Worm (Caenorhabditis elegans) whole organism, L1 larva: Measurements from ENCODE around the gene F09E5.16.

Experiments used
- C16A3.4 ChIP-seq: fragments of 150-350 bp; optimal IDR thresholded peaks from 2 replicates; lab custom pipeline; 2014; ENCODE audit warnings: missing biosample characterization, missing genetic modification characterization
- C34B4.2 ChIP-seq: sonication (generic microtip); optimal IDR thresholded peaks from 2 replicates; lab custom pipeline; 2017; ENCODE audit warnings: mild to moderate bottlenecking, missing genetic modification characterization, missing compliant biosample characterization
- Y116A8C.19 ChIP-seq: sonication (generic microtip); optimal IDR thresholded peaks from 2 replicates; lab custom pipeline; 2016; ENCODE audit warnings: missing compliant biosample characterization, missing genetic modification characterization, borderline replicate concordance
- aha-1 ChIP-seq: fragments of 150-350 bp; optimal IDR thresholded peaks from 2 replicates; lab custom pipeline; 2014; ENCODE audit warnings: missing biosample characterization, missing genetic modification characterization
- alr-1 ChIP-seq: fragments of 200-800 bp; sonication (Bioruptor generic); optimal IDR thresholded peaks from 2 replicates; lab custom pipeline; 2018; ENCODE audit warnings: borderline replicate concordance, mild to moderate bottlenecking, missing genetic modification characterization, missing compliant biosample characterization
- ama-1 ChIP-seq: fragments of 150-350 bp; optimal IDR thresholded peaks from 2 replicates; lab custom pipeline; 2014
- blmp-1 ChIP-seq: fragments of 150-350 bp; optimal IDR thresholded peaks from 2 replicates; lab custom pipeline; 2014; ENCODE audit warnings: missing biosample characterization, missing genetic modification characterization
- ceh-63 ChIP-seq: fragments of 200-800 bp; sonication (Bioruptor generic); optimal IDR thresholded peaks from 2 replicates; lab custom pipeline; 2018; ENCODE audit warnings: mild to moderate bottlenecking, missing genetic modification characterization, missing compliant biosample characterization
- ceh-8 ChIP-seq: fragments of 200-800 bp; sonication (Bioruptor generic); optimal IDR thresholded peaks from 2 replicates; lab custom pipeline; 2018; ENCODE audit warnings: mild to moderate bottlenecking, missing genetic modification characterization, moderate library complexity, missing compliant biosample characterization
- ceh-82 ChIP-seq, 3 experiments: fragments of 150-350 bp in 1 of 3; sonication (generic microtip) in 2 of 3; optimal IDR thresholded peaks; 2 replicates each; lab custom pipeline; 2014 to 2017; ENCODE audit warnings: missing biosample characterization in 3 of 3, missing genetic modification characterization in 3 of 3
- ceh-88 ChIP-seq: fragments of 200-800 bp; sonication (Bioruptor generic); IDR thresholded peaks from 2 replicates; pipeline ENCODE4 v1.3.6; 2022; ENCODE audit warnings: missing genetic modification characterization, missing compliant biosample characterization
- ceh-90 ChIP-seq: sonication (generic microtip); optimal IDR thresholded peaks from 2 replicates; lab custom pipeline; 2016; ENCODE audit warnings: missing genetic modification characterization, missing compliant biosample characterization
- ces-1 ChIP-seq: fragments of 150-350 bp; optimal IDR thresholded peaks from 2 replicates; lab custom pipeline; 2014; ENCODE audit warnings: missing biosample characterization, missing genetic modification reagents, missing genetic modification characterization
- efl-1 ChIP-seq, 4 experiments: fragments of 150-350 bp; optimal IDR thresholded peaks in 3 of 4; peaks in 1 of 4; 1 replicate in 1 of 4; 2 replicates in 3 of 4; lab custom pipeline; 2014; ENCODE audit warnings: missing biosample characterization in 2 of 4, missing genetic modification characterization in 2 of 4, missing genetic modification reagents in 2 of 4
- egl-13 ChIP-seq: sonication (generic microtip); optimal IDR thresholded peaks from 2 replicates; lab custom pipeline; 2016; ENCODE audit warnings: missing genotype, missing genetic modification reagents, missing genetic modification characterization, missing compliant biosample characterization
- egl-27 ChIP-seq, 2 experiments: fragments of 150-350 bp in 1 of 2; sonication (generic microtip); optimal IDR thresholded peaks; 3 replicates each; lab custom pipeline; 2017 to 2018; ENCODE audit warnings: missing biosample characterization in 2 of 2, missing genetic modification characterization in 2 of 2, missing genetic modification reagents in 2 of 2
- elt-2 ChIP-seq: sonication (generic microtip); optimal IDR thresholded peaks from 2 replicates; lab custom pipeline; 2016; ENCODE audit warnings: missing genetic modification characterization, mild to moderate bottlenecking, inconsistent platforms, missing compliant biosample characterization, missing genetic modification reagents
- ets-5 ChIP-seq: fragments of 200-800 bp; sonication (Bioruptor generic); IDR thresholded peaks from 2 replicates; pipeline ENCODE4 v1.3.6; 2022; ENCODE audit warnings: missing genetic modification characterization, missing compliant biosample characterization
- fkh-10 ChIP-seq: sonication (generic microtip); optimal IDR thresholded peaks from 2 replicates; lab custom pipeline; 2017; ENCODE audit warnings: missing biosample characterization, missing genetic modification reagents, missing genetic modification characterization
- fkh-8 ChIP-seq: sonication (generic microtip); optimal IDR thresholded peaks from 2 replicates; lab custom pipeline; 2016; ENCODE audit warnings: mild to moderate bottlenecking, missing genetic modification characterization, missing compliant biosample characterization
- fos-1 ChIP-seq: fragments of 150-350 bp; optimal IDR thresholded peaks from 2 replicates; lab custom pipeline; 2014; ENCODE audit warnings: missing biosample characterization, missing genetic modification characterization
- hlh-17 ChIP-seq: fragments of 200-800 bp; sonication (Bioruptor generic); optimal IDR thresholded peaks from 2 replicates; lab custom pipeline; 2018; ENCODE audit warnings: missing genetic modification characterization, mild to moderate bottlenecking, missing compliant biosample characterization, moderate library complexity, borderline replicate concordance
- hpl-2 ChIP-seq: fragments of 150-350 bp; optimal IDR thresholded peaks from 2 replicates; lab custom pipeline; 2014; ENCODE audit warnings: missing biosample characterization, missing genetic modification reagents, missing genetic modification characterization
- irx-1 ChIP-seq: sonication (generic microtip); optimal IDR thresholded peaks from 2 replicates; lab custom pipeline; 2016; ENCODE audit warnings: missing genetic modification characterization, missing compliant biosample characterization
- isw-1 ChIP-seq: fragments of 200-800 bp; sonication (Bioruptor generic); IDR thresholded peaks from 2 replicates; pipeline ENCODE4 v1.3.6; 2022; ENCODE audit warnings: missing genetic modification characterization, missing compliant biosample characterization
- jun-1 ChIP-seq: fragments of 150-350 bp; optimal IDR thresholded peaks from 2 replicates; lab custom pipeline; 2014; ENCODE audit warnings: missing biosample characterization, missing genetic modification reagents, missing genetic modification characterization
- lin-13 ChIP-seq: fragments of 150-350 bp; optimal IDR thresholded peaks from 2 replicates; lab custom pipeline; 2014; ENCODE audit warnings: missing biosample characterization, missing genetic modification reagents, missing genetic modification characterization
- lin-15B ChIP-seq: fragments of 150-350 bp; sonication (generic microtip); optimal IDR thresholded peaks from 3 replicates; lab custom pipeline; 2014; ENCODE audit warnings: missing biosample characterization, missing genetic modification characterization
- lin-35 ChIP-seq, 2 experiments: fragments of 150-350 bp; optimal IDR thresholded peaks; 2 replicates each; lab custom pipeline; 2014; ENCODE audit warnings: missing biosample characterization in 2 of 2, missing genetic modification characterization in 2 of 2, missing genetic modification reagents in 2 of 2
- lir-3 ChIP-seq: sonication (generic microtip); optimal IDR thresholded peaks from 2 replicates; lab custom pipeline; 2016; ENCODE audit warnings: mild to moderate bottlenecking, missing genetic modification characterization, moderate library complexity, missing compliant biosample characterization; ENCODE audit not compliant: poor library complexity
- mab-9 ChIP-seq: fragments of 200-800 bp; sonication (Bioruptor generic); IDR thresholded peaks from 2 replicates; pipeline ENCODE4 v1.3.6; 2022; ENCODE audit warnings: missing genetic modification reagents, missing genetic modification characterization, missing compliant biosample characterization
- nhr-11 ChIP-seq: fragments of 150-350 bp; optimal IDR thresholded peaks from 2 replicates; lab custom pipeline; 2014; ENCODE audit warnings: missing biosample characterization, missing genetic modification characterization
- nhr-20 ChIP-seq: sonication (generic microtip); optimal IDR thresholded peaks from 2 replicates; lab custom pipeline; 2016; ENCODE audit warnings: mild to moderate bottlenecking, missing genetic modification characterization, missing compliant biosample characterization
- nhr-71 ChIP-seq: sonication (generic microtip); optimal IDR thresholded peaks from 2 replicates; lab custom pipeline; 2016; ENCODE audit warnings: mild to moderate bottlenecking, missing genetic modification characterization, moderate library complexity, missing compliant biosample characterization
- nhr-77 ChIP-seq: fragments of 150-350 bp; optimal IDR thresholded peaks from 2 replicates; lab custom pipeline; 2014; ENCODE audit warnings: missing biosample characterization, missing genetic modification characterization
- nhr-84 ChIP-seq: sonication (generic microtip); optimal IDR thresholded peaks from 2 replicates; lab custom pipeline; 2017; ENCODE audit warnings: missing biosample characterization, missing genetic modification characterization
- nhr-85 ChIP-seq: sonication (generic microtip); peaks from one replicate; lab custom pipeline; 2016; ENCODE audit warnings: missing genetic modification characterization, inconsistent platforms, missing compliant biosample characterization
- pqm-1 ChIP-seq: sonication (generic microtip); optimal IDR thresholded peaks from 3 replicates; lab custom pipeline; 2017; ENCODE audit warnings: missing biosample characterization, missing genetic modification characterization
- snpc-4 ChIP-seq: fragments of 150-350 bp; optimal IDR thresholded peaks from 2 replicates; lab custom pipeline; 2014; ENCODE audit warnings: missing biosample characterization, missing genetic modification characterization
- snu-23 ChIP-seq: sonication (generic microtip); optimal IDR thresholded peaks from 2 replicates; lab custom pipeline; 2016; ENCODE audit warnings: missing genetic modification characterization, missing compliant biosample characterization
- sox-4 ChIP-seq: sonication (generic microtip); optimal IDR thresholded peaks from 2 replicates; lab custom pipeline; 2016; ENCODE audit warnings: missing genetic modification characterization, missing compliant biosample characterization
- sup-37 ChIP-seq: fragments of 200-800 bp; sonication (Bioruptor generic); optimal IDR thresholded peaks from 2 replicates; lab custom pipeline; 2018; ENCODE audit warnings: mild to moderate bottlenecking, missing genetic modification characterization, missing compliant biosample characterization
- tbx-2 ChIP-seq: sonication (generic microtip); optimal IDR thresholded peaks from 2 replicates; lab custom pipeline; 2016; ENCODE audit warnings: missing genetic modification characterization, missing compliant biosample characterization
- unc-130 ChIP-seq: fragments of 150-350 bp; optimal IDR thresholded peaks from 2 replicates; lab custom pipeline; 2017; ENCODE audit warnings: missing biosample characterization, missing genetic modification characterization, inconsistent platforms
- unc-30 ChIP-seq: sonication (generic microtip); optimal IDR thresholded peaks from 2 replicates; lab custom pipeline; 2017; ENCODE audit warnings: missing biosample characterization, missing genetic modification characterization
- unc-62 ChIP-seq: fragments of 150-350 bp; optimal IDR thresholded peaks from 2 replicates; lab custom pipeline; 2014; ENCODE audit warnings: missing biosample characterization, missing genetic modification reagents, missing genetic modification characterization
- unc-98 ChIP-seq: fragments of 200-800 bp; sonication (Bioruptor generic); IDR thresholded peaks from 2 replicates; pipeline ENCODE4 v1.3.6; 2022; ENCODE audit warnings: missing genetic modification characterization, missing compliant biosample characterization
- ztf-11 ChIP-seq, 2 experiments: sonication (generic microtip); optimal IDR thresholded peaks; 2 replicates each; lab custom pipeline; 2016 to 2017; ENCODE audit warnings: missing genetic modification characterization in 2 of 2, missing biosample characterization in 1 of 2, missing compliant biosample characterization in 1 of 2

F09E5.16 gene

ce11 chrII:5336035-5336376 lies 29.5 kb downstream of the F09E5.16 start (continued):
- no peak for TF ChIP-seq irx-1 (tag; lab: Kevin White, UChicago)
- peak; percentile 94 for TF ChIP-seq blmp-1 (tag; lab: Kevin White, UChicago)
- TF ChIP-seq ceh-82 (tag; optimal IDR thresholded peaks at IDR 0.05; lab: Kevin White, UChicago) = peak; percentile 1 to 75 (median 60)
- TF ChIP-seq egl-27 (tag; optimal IDR thresholded peaks at IDR 0.05; lab: Kevin White, UChicago) = no peak
- TF ChIP-seq egl-13 (tag; lab: Kevin White, UChicago) = peak; percentile 31
- TF ChIP-seq mab-9 = peak; percentile 49; the same call in 1 of the 2 replicates
- TF ChIP-seq fos-1 (tag; lab: Kevin White, UChicago) = peak; percentile 6
- TF ChIP-seq lir-3 = no peak
- peak; percentile 37 for TF ChIP-seq tbx-2 (tag; lab: Kevin White, UChicago)
- TF ChIP-seq snu-23 (GFP tag; lab: Kevin White, UChicago) = peak; percentile 49
- TF ChIP-seq efl-1 (optimal IDR thresholded peaks at IDR 0.05; lab: Kevin White, UChicago) = peak; percentile 32 to 38
- peak in 1 of 2 experiments; percentile 82 for TF ChIP-seq efl-1 (GFP tag; optimal IDR thresholded peaks at IDR 0.05 in 1 of 2; lab: Kevin White, UChicago)
- peak in 1 of 2 experiments; percentile 28 for TF ChIP-seq lin-35 (GFP tag; optimal IDR thresholded peaks at IDR 0.05; lab: Kevin White, UChicago)
- TF ChIP-seq fkh-8 = peak; percentile 53
- no peak for TF ChIP-seq hlh-17 (GFP tag; lab: Kevin White, UChicago)
- peak; percentile 43 for TF ChIP-seq lin-13
- no peak for TF ChIP-seq alr-1 (tag; lab: Kevin White, UChicago)
- TF ChIP-seq fkh-10 (GFP tag; lab: Kevin White, UChicago) = peak; percentile 69

DNA sequence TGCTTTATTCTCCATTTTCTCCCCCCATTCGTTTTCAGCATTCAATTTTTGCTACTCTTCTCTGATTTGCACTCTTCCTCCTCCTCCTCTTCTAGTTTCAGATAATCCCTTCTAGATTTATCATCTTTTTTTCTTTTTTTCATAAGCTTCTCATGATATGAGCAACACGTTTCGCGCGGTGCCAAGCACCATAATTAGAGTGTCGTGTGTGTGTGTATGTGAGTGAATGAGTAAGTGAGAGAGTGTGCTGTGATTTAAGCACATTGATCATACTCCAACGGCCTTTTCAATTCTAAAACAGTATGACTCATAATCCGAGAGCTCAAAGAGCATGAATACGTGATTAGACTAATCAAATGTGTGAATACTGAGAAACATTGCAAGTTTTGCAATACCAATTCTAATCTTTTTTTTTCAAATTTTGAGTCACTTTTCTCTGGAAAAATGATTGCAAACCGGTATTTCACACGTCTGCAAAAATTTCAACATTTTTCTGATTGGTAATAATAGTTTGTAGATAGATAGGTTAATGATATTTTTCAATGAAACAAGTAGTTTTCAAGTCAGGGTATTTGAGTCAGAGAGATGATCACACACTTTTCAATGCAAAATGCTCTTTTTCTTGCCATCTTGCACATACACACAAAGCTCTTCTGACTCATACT lies 30.0 kb downstream of the F09E5.16 start:
- TF ChIP-seq efl-1 (optimal IDR thresholded peaks at IDR 0.05; lab: Kevin White, UChicago) (no peak), efl-1 (GFP tag; optimal IDR thresholded peaks at IDR 0.05 in 1 of 2; lab: Kevin White, UChicago) (peak in 1 of 2 experiments; percentile 38), nhr-71 (tag; lab: Kevin White, UChicago) (no peak), pqm-1 (no peak), ceh-8 (GFP tag; lab: Kevin White, UChicago) (no peak), nhr-11 (tag; lab: Kevin White, UChicago) (no peak), snpc-4 (tag; lab: Kevin White, UChicago) (no peak), aha-1 (tag; lab: Kevin White, UChicago) (no peak), lin-35 (GFP tag; optimal IDR thresholded peaks at IDR 0.05; lab: Kevin White, UChicago) (no peak), snu-23 (GFP tag; lab: Kevin White, UChicago) (no peak), unc-62 (GFP tag; lab: Kevin White, UChicago) (no peak), unc-130 (tag; lab: Kevin White, UChicago) (no peak), elt-2 (tag; lab: Kevin White, UChicago) (no peak), nhr-85 (tag; lab: Kevin White, UChicago) (peak; percentile 42), hpl-2 (GFP tag; lab: Kevin White, UChicago) (no peak), C34B4.2 (tag; lab: Kevin White, UChicago) (no peak), sup-37 (GFP tag; lab: Kevin White, UChicago) (no peak), ama-1 (lab: Kevin White, UChicago) (no peak), ceh-82 (tag; optimal IDR thresholded peaks at IDR 0.05; lab: Kevin White, UChicago) (no peak), nhr-77 (tag; lab: Kevin White, UChicago) (no peak), sox-4 (peak; percentile 14), isw-1 (no peak), ces-1 (GFP tag; lab: Kevin White, UChicago) (no peak), lir-3 (no peak), nhr-20 (no peak), ztf-11 (tag; optimal IDR thresholded peaks at IDR 0.05; lab: Kevin White, UChicago) (no peak), ets-5 (no peak), unc-30 (no peak), mab-9 (no peak), fos-1 (tag; lab: Kevin White, UChicago) (peak; percentile 58), jun-1 (tag; lab: Kevin White, UChicago) (peak; percentile 58), ceh-90 (tag; lab: Kevin White, UChicago) (no peak), C16A3.4 (no peak), Y116A8C.19 (no peak), nhr-84 (tag; lab: Kevin White, UChicago) (no peak), fkh-10 (GFP tag; lab: Kevin White, UChicago) (no peak), alr-1 (tag; lab: Kevin White, UChicago) (no peak), lin-15B (tag; lab: Kevin White, UChicago) (no peak), ceh-88 (GFP tag; lab: Robert Waterston, UW) (0 out of 2 replicates have a peak, but pooled peaks have one; percentile 13), ceh-63 (GFP tag; lab: Kevin White, UChicago) (no peak), unc-98 (GFP tag; lab: Robert Waterston, UW) (no peak)
